Worm (Caenorhabditis elegans) whole organism, young adult: Measurements from ENCODE around the gene E02C12.6.

Source experiments
- F52B5.7 ChIP-seq: sonication (generic microtip); optimal IDR thresholded peaks from 2 replicates; lab custom pipeline; 2016; ENCODE audit warnings: mild to moderate bottlenecking, missing genetic modification characterization, missing compliant biosample characterization
- K11D2.4 ChIP-seq: fragments of 200-800 bp; sonication (Bioruptor generic); IDR thresholded peaks from 2 replicates; pipeline ENCODE4 v1.3.6; 2022; ENCODE audit warnings: missing genetic modification reagents, missing genetic modification characterization, missing compliant biosample characterization
- atf-7 ChIP-seq: sonication (generic microtip); optimal IDR thresholded peaks from 2 replicates; lab custom pipeline; 2017; ENCODE audit warnings: mild to moderate bottlenecking, missing genetic modification characterization, missing compliant biosample characterization
- dpl-1 ChIP-seq: fragments of 150-350 bp; optimal IDR thresholded peaks from 2 replicates; lab custom pipeline; 2014; ENCODE audit warnings: missing biosample characterization, missing genetic modification reagents, missing genetic modification characterization
- egl-44 ChIP-seq: fragments of 200-800 bp; sonication (Bioruptor generic); IDR thresholded peaks from 2 replicates; pipeline ENCODE4 v1.3.6; 2022; ENCODE audit warnings: missing genetic modification reagents, missing genetic modification characterization, missing compliant biosample characterization
- lsy-27 ChIP-seq: sonication (generic microtip); optimal IDR thresholded peaks from 2 replicates; lab custom pipeline; 2017; ENCODE audit warnings: missing genetic modification characterization, mild to moderate bottlenecking, missing compliant biosample characterization, antibody characterized with exemption, missing genotype, borderline replicate concordance; ENCODE audit not compliant: insufficient read depth
- mcd-1 ChIP-seq: fragments of 200-800 bp; sonication (Bioruptor generic); IDR thresholded peaks from 2 replicates; pipeline ENCODE4 v1.3.6; 2022; ENCODE audit warnings: missing genetic modification reagents, missing genetic modification characterization, missing compliant biosample characterization
- snpc-4 ChIP-seq, 5 experiments: fragments of 150-350 bp in 1 of 5; sonication (generic microtip) in 4 of 5; optimal IDR thresholded peaks; 2 replicates each; lab custom pipeline; 2014 to 2018; ENCODE audit warnings: missing genetic modification characterization in 5 of 5, missing biosample characterization in 3 of 5, antibody characterized with exemption in 2 of 5, mild to moderate bottlenecking in 2 of 5, missing compliant biosample characterization in 2 of 5, missing genotype in 2 of 5, moderate library complexity in 2 of 5, missing genetic modification reagents in 1 of 5
- somi-1 ChIP-seq: fragments of 200-800 bp; sonication (Bioruptor generic); optimal IDR thresholded peaks from 2 replicates; lab custom pipeline; 2018; ENCODE audit warnings: mild to moderate bottlenecking, missing genetic modification characterization, missing compliant biosample characterization
- unc-130 ChIP-seq: sonication (generic microtip); optimal IDR thresholded peaks from 2 replicates; lab custom pipeline; 2016; ENCODE audit warnings: missing genetic modification reagents, missing genetic modification characterization, missing compliant biosample characterization

DNA sequence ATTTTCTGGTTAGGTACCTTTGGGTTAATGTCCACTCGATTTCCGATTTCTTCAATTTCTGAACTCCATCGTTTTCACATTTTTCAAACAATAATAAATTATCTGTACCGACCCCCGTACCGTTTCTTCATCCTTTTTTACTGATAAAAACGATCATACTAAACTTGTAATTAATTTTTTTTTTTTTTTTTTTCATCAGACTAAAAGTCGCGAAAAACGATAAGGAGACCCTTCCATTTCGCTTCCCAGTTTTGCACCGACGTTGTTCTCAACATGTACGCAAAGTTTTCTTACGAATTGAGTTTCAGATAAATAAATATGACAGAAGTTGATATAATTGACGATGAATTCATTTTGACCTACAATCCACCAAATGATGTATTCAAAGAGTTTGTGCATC lies 49.7 kb downstream of the E02C12.6 start, which contains the start of gene F44A2.7:
- TF ChIP-seq dpl-1 (GFP tag; lab: Kevin White, UChicago): no peak
- no peak for TF ChIP-seq mcd-1 (GFP tag; lab: Robert Waterston, UW)
- no peak for TF ChIP-seq egl-44 (GFP tag; lab: Robert Waterston, UW)
- no peak for TF ChIP-seq F52B5.7 (tag; lab: Kevin White, UChicago)
- TF ChIP-seq K11D2.4 (GFP tag; lab: Robert Waterston, UW): no peak
- TF ChIP-seq lsy-27 (tag; lab: Kevin White, UChicago): no peak
- TF ChIP-seq somi-1 (GFP tag; lab: Kevin White, UChicago): no peak
- no peak for TF ChIP-seq unc-130 (GFP tag; lab: Kevin White, UChicago)
- no peak for TF ChIP-seq atf-7 (tag; lab: Kevin White, UChicago)
- TF ChIP-seq snpc-4 (GFP tag; optimal IDR thresholded peaks at IDR 0.05; lab: Kevin White, UChicago): no peak
- TF ChIP-seq snpc-4 (tag; optimal IDR thresholded peaks at IDR 0.05; lab: Kevin White, UChicago): no peak
